Worm (Caenorhabditis elegans): ENCODE data around the gene C25A8.2.

DNA sequence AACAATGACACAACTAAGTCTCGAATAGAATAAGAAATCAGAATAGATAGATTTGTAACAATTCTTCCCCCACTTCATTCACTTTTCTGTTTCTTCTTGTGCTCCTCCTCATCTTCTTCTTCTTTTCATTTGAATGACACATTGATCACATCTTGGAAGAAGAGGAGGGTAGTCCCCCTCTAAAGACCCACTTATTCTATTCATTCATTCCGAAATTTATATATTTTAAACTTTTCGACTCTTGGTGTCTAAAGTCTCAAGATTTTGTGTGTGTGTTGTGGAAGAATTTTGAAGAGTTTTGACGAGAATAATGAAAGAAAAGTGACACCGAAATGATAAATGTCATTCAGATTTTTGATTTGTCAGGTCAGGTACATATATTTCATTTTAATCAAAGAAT, 18.6 kb upstream of the C25A8.2 start:
- TF ChIP-seq zag-1 (tag; optimal IDR thresholded peaks at IDR 0.05), result no peak
- TF ChIP-seq jun-1 (tag; optimal IDR thresholded peaks at IDR 0.05), result no peak
- no peak for TF ChIP-seq hlh-11 (tag; optimal IDR thresholded peaks at IDR 0.05)
- TF ChIP-seq mep-1 (tag; optimal IDR thresholded peaks at IDR 0.05), result no peak
- no peak for TF ChIP-seq pqm-1 (tag; optimal IDR thresholded peaks at IDR 0.05)
- no peak for TF ChIP-seq unc-39 (tag; optimal IDR thresholded peaks at IDR 0.05)
- TF ChIP-seq lin-1 (GFP tag; IDR thresholded peaks at IDR 0.05), result no peak
- no peak for TF ChIP-seq ceh-28 (tag; optimal IDR thresholded peaks at IDR 0.05)
- TF ChIP-seq ama-1 (optimal IDR thresholded peaks at IDR 0.05), result no peak
- no peak for TF ChIP-seq ceh-44 (GFP tag; IDR thresholded peaks at IDR 0.05)
- no peak for TF ChIP-seq D1046.2 (GFP tag; IDR thresholded peaks at IDR 0.05)
- no peak for TF ChIP-seq spr-3 (GFP tag; optimal IDR thresholded peaks at IDR 0.05)
- no peak for TF ChIP-seq nhr-76 (tag; optimal IDR thresholded peaks at IDR 0.05)

Data from whole organism, L4 larva.